Worm (Caenorhabditis elegans) whole organism, young adult: Measurements from ENCODE around the gene figl-1.

ENCODE experiments used
- F33H1.4 ChIP-seq: fragments of 200-800 bp; sonication (Bioruptor generic); IDR thresholded peaks from 2 replicates; pipeline ENCODE4 v1.3.6; 2022; ENCODE audit warnings: missing genetic modification reagents, missing genetic modification characterization, missing compliant biosample characterization
- F57A8.1 ChIP-seq: fragments of 200-800 bp; sonication (Bioruptor generic); optimal IDR thresholded peaks from 2 replicates; lab custom pipeline; 2018; ENCODE audit warnings: mild to moderate bottlenecking, missing genetic modification characterization, moderate library complexity, missing compliant biosample characterization
- K11D2.4 ChIP-seq: fragments of 200-800 bp; sonication (Bioruptor generic); IDR thresholded peaks from 2 replicates; pipeline ENCODE4 v1.3.6; 2022; ENCODE audit warnings: missing genetic modification reagents, missing genetic modification characterization, missing compliant biosample characterization
- Y53F4B.3 ChIP-seq: fragments of 200-800 bp; sonication (Bioruptor generic); IDR thresholded peaks from 2 replicates; pipeline ENCODE4 v1.3.6; 2022; ENCODE audit warnings: missing genetic modification reagents, missing genetic modification characterization, missing compliant biosample characterization
- Y56A3A.18 ChIP-seq: fragments of 200-800 bp; sonication (Bioruptor generic); IDR thresholded peaks from 2 replicates; pipeline ENCODE4 v1.3.6; 2022; ENCODE audit warnings: missing genetic modification reagents, missing genetic modification characterization, missing compliant biosample characterization
- Y79H2A.3 ChIP-seq: fragments of 200-800 bp; sonication (Bioruptor generic); conservative IDR thresholded peaks from 2 replicates; pipeline ENCODE4 v1.3.6; 2022; ENCODE audit warnings: missing genetic modification reagents, missing genetic modification characterization, missing compliant biosample characterization
- ama-1 ChIP-seq, 3 experiments: fragments of 150-350 bp in 1 of 3; sonication (generic microtip) in 2 of 3; optimal IDR thresholded peaks; 2 replicates each; lab custom pipeline; 2014 to 2018; ENCODE audit warnings: missing biosample characterization in 2 of 3, missing genetic modification characterization in 2 of 3, missing genetic modification reagents in 2 of 3
- bed-1 ChIP-seq: fragments of 200-800 bp; sonication (Bioruptor generic); IDR thresholded peaks from 2 replicates; pipeline ENCODE4 v1.3.6; 2022; ENCODE audit warnings: missing genetic modification reagents, missing genetic modification characterization, missing compliant biosample characterization
- die-1 ChIP-seq: sonication (generic microtip); optimal IDR thresholded peaks from 2 replicates; lab custom pipeline; 2016; ENCODE audit warnings: missing genotype, mild to moderate bottlenecking, missing genetic modification characterization, missing compliant biosample characterization
- efl-1 ChIP-seq: fragments of 150-350 bp; optimal IDR thresholded peaks from 2 replicates; lab custom pipeline; 2014; ENCODE audit warnings: missing biosample characterization, missing genetic modification reagents, missing genetic modification characterization
- egrh-3 ChIP-seq: fragments of 200-800 bp; sonication (Bioruptor generic); IDR thresholded peaks from 2 replicates; pipeline ENCODE4 v1.3.6; 2022; ENCODE audit warnings: missing genetic modification reagents, missing genetic modification characterization, missing compliant biosample characterization
- ekl-4 ChIP-seq: fragments of 200-800 bp; sonication (Bioruptor generic); IDR thresholded peaks from 2 replicates; pipeline ENCODE4 v1.3.6; 2022; ENCODE audit warnings: missing genetic modification reagents, missing genetic modification characterization, missing compliant biosample characterization
- hmg-1.2 ChIP-seq: fragments of 200-800 bp; sonication (Bioruptor generic); IDR thresholded peaks from 2 replicates; pipeline ENCODE4 v1.3.6; 2022; ENCODE audit warnings: missing genetic modification reagents, missing genetic modification characterization, missing compliant biosample characterization
- lag-1 ChIP-seq: fragments of 200-800 bp; sonication (Bioruptor generic); IDR thresholded peaks from 2 replicates; pipeline ENCODE4 v1.3.6; 2022; ENCODE audit warnings: missing genetic modification reagents, missing genetic modification characterization, missing compliant biosample characterization
- let-526 ChIP-seq: fragments of 200-800 bp; sonication (Bioruptor generic); IDR thresholded peaks from 2 replicates; pipeline ENCODE4 v1.3.6; 2022; ENCODE audit warnings: missing genetic modification reagents, missing genetic modification characterization, missing compliant biosample characterization
- let-607 ChIP-seq, 2 experiments: fragments of 200-800 bp in 1 of 2; sonication (Bioruptor generic) in 1 of 2; sonication (generic microtip) in 1 of 2; optimal IDR thresholded peaks; 2 replicates each; lab custom pipeline; 2016 to 2018; ENCODE audit warnings: mild to moderate bottlenecking in 2 of 2, missing compliant biosample characterization in 2 of 2, missing genetic modification characterization in 2 of 2, moderate library complexity in 2 of 2, missing genotype in 1 of 2
- lin-35 ChIP-seq, 3 experiments: fragments of 150-350 bp in 2 of 3; sonication (generic microtip) in 1 of 3; optimal IDR thresholded peaks; 2 replicates each; lab custom pipeline; 2014 to 2018; ENCODE audit warnings: missing biosample characterization in 3 of 3, missing genetic modification characterization in 3 of 3, missing genetic modification reagents in 3 of 3
- lin-54 ChIP-seq: fragments of 200-800 bp; sonication (Bioruptor generic); optimal IDR thresholded peaks from 2 replicates; lab custom pipeline; 2018; ENCODE audit warnings: mild to moderate bottlenecking, missing genetic modification characterization, missing compliant biosample characterization
- lir-1 ChIP-seq: fragments of 200-800 bp; sonication (Bioruptor generic); conservative IDR thresholded peaks from 2 replicates; pipeline ENCODE4 v1.3.6; 2022; ENCODE audit warnings: missing genetic modification reagents, missing genetic modification characterization, missing compliant biosample characterization
- madf-3 ChIP-seq: fragments of 200-800 bp; sonication (Bioruptor generic); IDR thresholded peaks from 2 replicates; pipeline ENCODE4 v1.3.6; 2022; ENCODE audit warnings: missing genetic modification reagents, missing genetic modification characterization, missing compliant biosample characterization
- mcd-1 ChIP-seq: fragments of 200-800 bp; sonication (Bioruptor generic); IDR thresholded peaks from 2 replicates; pipeline ENCODE4 v1.3.6; 2022; ENCODE audit warnings: missing genetic modification reagents, missing genetic modification characterization, missing compliant biosample characterization
- mel-28 ChIP-seq: sonication (generic microtip); optimal IDR thresholded peaks from 2 replicates; lab custom pipeline; 2016; ENCODE audit warnings: borderline replicate concordance, mild to moderate bottlenecking, missing genetic modification characterization, missing compliant biosample characterization
- mxl-1 ChIP-seq: sonication (generic microtip); optimal IDR thresholded peaks from 2 replicates; lab custom pipeline; 2016; ENCODE audit warnings: missing genetic modification characterization, missing compliant biosample characterization
- nhr-120 ChIP-seq: fragments of 200-800 bp; sonication (Bioruptor generic); IDR thresholded peaks from 2 replicates; pipeline ENCODE4 v1.3.6; 2022; ENCODE audit warnings: missing genetic modification characterization, missing compliant biosample characterization
- nhr-179 ChIP-seq: sonication (generic microtip); optimal IDR thresholded peaks from 2 replicates; lab custom pipeline; 2016; ENCODE audit warnings: mild to moderate bottlenecking, missing genetic modification characterization, missing compliant biosample characterization
- repo-1 ChIP-seq: sonication (generic microtip); optimal IDR thresholded peaks from 2 replicates; lab custom pipeline; 2017; ENCODE audit warnings: mild to moderate bottlenecking, missing genetic modification characterization, missing compliant biosample characterization
- snpc-1.1 ChIP-seq: sonication (generic microtip); optimal IDR thresholded peaks from 2 replicates; lab custom pipeline; 2017; ENCODE audit warnings: missing genetic modification characterization, mild to moderate bottlenecking, missing compliant biosample characterization, antibody characterized with exemption, moderate library complexity, missing genotype, missing genetic modification reagents; ENCODE audit not compliant: insufficient read depth
- unc-130 ChIP-seq: sonication (generic microtip); optimal IDR thresholded peaks from 2 replicates; lab custom pipeline; 2016; ENCODE audit warnings: missing genetic modification reagents, missing genetic modification characterization, missing compliant biosample characterization
- ztf-28 ChIP-seq: fragments of 200-800 bp; sonication (Bioruptor generic); IDR thresholded peaks from 2 replicates; pipeline ENCODE4 v1.3.6; 2022; ENCODE audit warnings: missing genetic modification reagents, missing genetic modification characterization, missing compliant biosample characterization

The figl-1 gene

ce11 chrV:4339479-4339878 lies 6.3 kb downstream of the figl-1 start:
- no peak for TF ChIP-seq nhr-179 (tag; lab: Kevin White, UChicago)
- TF ChIP-seq ama-1 (optimal IDR thresholded peaks at IDR 0.05; lab: Kevin White, UChicago), result no peak
- no peak for TF ChIP-seq ama-1 (GFP tag; optimal IDR thresholded peaks at IDR 0.05; lab: Kevin White, UChicago)
- TF ChIP-seq F57A8.1 (GFP tag; lab: Kevin White, UChicago), result no peak
- no peak for TF ChIP-seq let-526 (GFP tag; lab: Robert Waterston, UW)
- peak in 1 of 3 experiments; percentile 39 for TF ChIP-seq lin-35 (GFP tag; optimal IDR thresholded peaks at IDR 0.05; lab: Kevin White, UChicago)
- no peak for TF ChIP-seq lag-1 (GFP tag; lab: Robert Waterston, UW)
- TF ChIP-seq K11D2.4 (GFP tag; lab: Robert Waterston, UW), result no peak
- peak; percentile 47 for TF ChIP-seq mcd-1 (GFP tag; lab: Robert Waterston, UW)
- TF ChIP-seq F33H1.4, result no peak
- no peak for TF ChIP-seq bed-1 (GFP tag; lab: Robert Waterston, UW)

ce11 chrV:4336462-4336861 lies 9.3 kb downstream of the figl-1 start, which contains the start of gene irld-1:
Gene irld-1, plus strand, starts transcription at chrV:4336762.
- peak; percentile 85 for TF ChIP-seq egrh-3 (GFP tag; lab: Robert Waterston, UW)

- TF ChIP-seq Y53F4B.3 (GFP tag; lab: Robert Waterston, UW) (peak; percentile 62; the same call in 1 of the 2 replicates), egrh-3 (GFP tag; lab: Robert Waterston, UW) (peak; percentile 92)
- TF ChIP-seq, all 124 proteins: peak for 2; not testable (repeated sequence) for 122
These were observed 10.1 kb downstream of the figl-1 start for ce11 chrV:4335724-4336123.

ce11 chrV:4334209-4334608 lies 11.6 kb downstream of the figl-1 start:
- TF ChIP-seq egrh-3 (GFP tag; lab: Robert Waterston, UW), result peak; percentile 92
- TF ChIP-seq Y53F4B.3 (GFP tag; lab: Robert Waterston, UW), result peak; percentile 61; the same call in 1 of the 2 replicates

DNA sequence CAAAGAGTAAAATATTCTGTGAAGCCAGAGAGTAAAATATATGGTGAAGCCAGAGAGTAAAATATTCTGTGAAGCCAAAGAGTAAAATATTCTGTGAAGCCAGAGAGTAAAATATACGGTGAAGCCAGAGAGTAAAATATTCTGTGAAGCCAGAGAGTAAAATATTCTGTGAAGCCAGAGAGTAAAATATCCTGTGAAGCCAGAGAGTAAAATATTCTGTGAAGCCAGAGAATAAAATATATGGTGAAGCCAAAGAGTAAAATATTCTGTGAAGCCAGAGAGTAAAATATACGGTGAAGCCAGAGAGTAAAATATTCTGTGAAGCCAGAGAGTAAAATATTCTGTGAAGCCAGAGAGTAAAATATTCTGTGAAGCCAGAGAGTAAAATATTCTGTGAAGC lies 12.3 kb downstream of the figl-1 start:
- TF ChIP-seq Y53F4B.3 (GFP tag; lab: Robert Waterston, UW) (peak; percentile 74; the same call in 1 of the 2 replicates), egrh-3 (GFP tag; lab: Robert Waterston, UW) (peak; percentile 96)

DNA sequence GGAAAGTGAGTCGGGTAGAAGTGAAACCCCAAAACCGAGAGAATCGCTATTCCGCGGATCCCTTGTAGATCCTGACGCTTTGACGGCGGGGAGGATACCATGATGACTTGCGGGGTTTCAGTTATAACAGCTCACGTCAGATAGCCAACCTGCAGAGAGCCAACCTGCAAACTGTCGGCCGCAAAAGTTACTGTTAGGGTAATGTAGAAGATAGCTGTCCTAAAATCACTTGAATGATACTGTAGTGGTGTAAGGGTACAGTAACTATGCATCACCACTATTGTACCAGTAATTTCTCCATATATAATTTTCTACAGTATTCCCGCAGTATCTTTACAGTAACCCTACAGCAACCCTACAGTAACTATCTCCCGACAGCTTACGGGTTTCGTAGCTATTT lies 13.3 kb downstream of the figl-1 start, which contains the start of gene oac-12:
oac-12 (minus strand) TSS at position 101 of the 400 bp plus-strand sequence.
- TF ChIP-seq snpc-1.1 (no peak), nhr-120 (GFP tag; lab: Robert Waterston, UW) (no peak), lin-54 (GFP tag; lab: Kevin White, UChicago) (no peak), ztf-28 (GFP tag; lab: Robert Waterston, UW) (no peak), repo-1 (tag; lab: Kevin White, UChicago) (no peak), efl-1 (GFP tag; lab: Kevin White, UChicago) (no peak), ekl-4 (no peak), madf-3 (GFP tag; lab: Robert Waterston, UW) (no peak), Y79H2A.3 (no peak), lir-1 (GFP tag; lab: Robert Waterston, UW) (no peak), hmg-1.2 (GFP tag; lab: Robert Waterston, UW) (no peak), unc-130 (GFP tag; lab: Kevin White, UChicago) (no peak), die-1 (no peak)

ce11 chrV:4330820-4331219 lies 15.0 kb downstream of the figl-1 start:
- no peak for TF ChIP-seq ztf-28 (GFP tag; lab: Robert Waterston, UW)
- no peak for TF ChIP-seq mel-28 (tag; lab: Kevin White, UChicago)
- TF ChIP-seq let-607 (tag; optimal IDR thresholded peaks at IDR 0.05; lab: Kevin White, UChicago), result no peak
- no peak for TF ChIP-seq mxl-1 (tag; lab: Kevin White, UChicago)
- no peak for TF ChIP-seq Y56A3A.18 (GFP tag; lab: Robert Waterston, UW)
- TF ChIP-seq efl-1 (GFP tag; lab: Kevin White, UChicago), result no peak
